Worm (Caenorhabditis elegans) whole organism, L3 larva: Measurements from ENCODE around the gene mdt-30.

Experiments
- R02D3.7 ChIP-seq: fragments of 150-350 bp; optimal IDR thresholded peaks from 2 replicates; lab custom pipeline; 2014; ENCODE audit warnings: missing biosample characterization, missing genetic modification characterization
- ZK546.5 ChIP-seq: sonication (generic microtip); optimal IDR thresholded peaks from 2 replicates; lab custom pipeline; 2017; ENCODE audit warnings: missing biosample characterization, missing genetic modification characterization
- aly-2 ChIP-seq: fragments of 150-350 bp; optimal IDR thresholded peaks from 2 replicates; lab custom pipeline; 2014; ENCODE audit warnings: missing biosample characterization, missing genetic modification characterization
- ama-1 ChIP-seq: fragments of 150-350 bp; optimal IDR thresholded peaks from 2 replicates; lab custom pipeline; 2018
- ceh-16 ChIP-seq: sonication (generic microtip); optimal IDR thresholded peaks from 2 replicates; lab custom pipeline; 2017; ENCODE audit warnings: missing biosample characterization, missing genetic modification characterization
- ceh-28 ChIP-seq: fragments of 150-350 bp; optimal IDR thresholded peaks from 2 replicates; lab custom pipeline; 2014; ENCODE audit warnings: missing biosample characterization, missing genetic modification reagents, missing genetic modification characterization
- ceh-9 ChIP-seq: sonication (generic microtip); optimal IDR thresholded peaks from 2 replicates; lab custom pipeline; 2018; ENCODE audit warnings: missing biosample characterization, missing genetic modification characterization
- daf-12 ChIP-seq: fragments of 150-350 bp; optimal IDR thresholded peaks from 2 replicates; lab custom pipeline; 2014; ENCODE audit warnings: missing biosample characterization, missing genetic modification reagents, missing genetic modification characterization
- egl-27 ChIP-seq: sonication (generic microtip); optimal IDR thresholded peaks from 4 replicates; lab custom pipeline; 2017; ENCODE audit warnings: missing biosample characterization, missing genetic modification reagents, missing genetic modification characterization
- elt-1 ChIP-seq: fragments of 150-350 bp; optimal IDR thresholded peaks from 2 replicates; lab custom pipeline; 2014; ENCODE audit warnings: missing biosample characterization, missing genetic modification characterization
- elt-2 ChIP-seq: sonication (generic microtip); optimal IDR thresholded peaks from 2 replicates; lab custom pipeline; 2016; ENCODE audit warnings: missing genetic modification reagents, mild to moderate bottlenecking, missing genetic modification characterization, missing compliant biosample characterization
- elt-3 ChIP-seq, 3 experiments: fragments of 150-350 bp in 1 of 3; sonication (generic microtip) in 2 of 3; optimal IDR thresholded peaks; 2 replicates in 2 of 3; 4 replicates in 1 of 3; lab custom pipeline; 2014 to 2017; ENCODE audit warnings: missing biosample characterization in 3 of 3, missing genetic modification characterization in 3 of 3
- eor-1 ChIP-seq, 2 experiments: fragments of 150-350 bp; optimal IDR thresholded peaks; 2 replicates each; lab custom pipeline; 2014 to 2018; ENCODE audit warnings: missing biosample characterization in 2 of 2, missing genetic modification characterization in 2 of 2
- fkh-10 ChIP-seq: sonication (generic microtip); optimal IDR thresholded peaks from 2 replicates; lab custom pipeline; 2017; ENCODE audit warnings: missing biosample characterization, missing genetic modification reagents, missing genetic modification characterization
- fkh-2 ChIP-seq: fragments of 150-350 bp; optimal IDR thresholded peaks from 2 replicates; lab custom pipeline; 2014; ENCODE audit warnings: missing biosample characterization, missing genetic modification reagents, missing genetic modification characterization
- fos-1 ChIP-seq: fragments of 150-350 bp; optimal IDR thresholded peaks from 2 replicates; lab custom pipeline; 2014; ENCODE audit warnings: missing biosample characterization, missing genetic modification characterization
- jun-1 ChIP-seq: fragments of 150-350 bp; optimal IDR thresholded peaks from 2 replicates; lab custom pipeline; 2014; ENCODE audit warnings: missing biosample characterization, missing genetic modification reagents, missing genetic modification characterization
- lin-15B ChIP-seq: fragments of 150-350 bp; optimal IDR thresholded peaks from 2 replicates; lab custom pipeline; 2014; ENCODE audit warnings: missing biosample characterization, missing genetic modification characterization
- lin-39 ChIP-seq: fragments of 150-350 bp; optimal IDR thresholded peaks from 2 replicates; lab custom pipeline; 2018; ENCODE audit warnings: missing biosample characterization, missing genetic modification reagents, missing genetic modification characterization
- lsy-12 ChIP-seq: sonication (generic microtip); optimal IDR thresholded peaks from 2 replicates; lab custom pipeline; 2016; ENCODE audit warnings: mild to moderate bottlenecking, missing genetic modification characterization, missing compliant biosample characterization
- mdl-1 ChIP-seq: fragments of 150-350 bp; optimal IDR thresholded peaks from 2 replicates; lab custom pipeline; 2014; ENCODE audit warnings: missing biosample characterization, missing genetic modification characterization
- mml-1 ChIP-seq: fragments of 150-350 bp; sonication (generic microtip); optimal IDR thresholded peaks from 3 replicates; lab custom pipeline; 2014; ENCODE audit warnings: missing biosample characterization, missing genetic modification characterization
- nfya-1 ChIP-seq: sonication (generic microtip); optimal IDR thresholded peaks from 2 replicates; lab custom pipeline; 2017; ENCODE audit warnings: missing genetic modification characterization, mild to moderate bottlenecking, missing compliant biosample characterization, antibody characterized with exemption, moderate library complexity; ENCODE audit not compliant: insufficient read depth
- nhr-11 ChIP-seq: fragments of 150-350 bp; optimal IDR thresholded peaks from 2 replicates; lab custom pipeline; 2014; ENCODE audit warnings: missing biosample characterization, missing genetic modification characterization
- nhr-12 ChIP-seq: fragments of 150-350 bp; optimal IDR thresholded peaks from 2 replicates; lab custom pipeline; 2014; ENCODE audit warnings: missing biosample characterization, missing genetic modification characterization
- nhr-23 ChIP-seq: fragments of 150-350 bp; optimal IDR thresholded peaks from 2 replicates; lab custom pipeline; 2014; ENCODE audit warnings: missing biosample characterization, missing genetic modification reagents, missing genetic modification characterization
- nhr-43 ChIP-seq: sonication (generic microtip); optimal IDR thresholded peaks from 2 replicates; lab custom pipeline; 2016; ENCODE audit warnings: mild to moderate bottlenecking, missing genetic modification characterization, missing compliant biosample characterization; ENCODE audit not compliant: poor library complexity, severe bottlenecking
- nhr-67 ChIP-seq: fragments of 150-350 bp; optimal IDR thresholded peaks from 2 replicates; lab custom pipeline; 2014; ENCODE audit warnings: missing biosample characterization, missing genetic modification characterization
- nhr-76 ChIP-seq: fragments of 150-350 bp; sonication (generic microtip); optimal IDR thresholded peaks from 5 replicates; lab custom pipeline; 2014; ENCODE audit warnings: missing biosample characterization, missing genetic modification characterization
- nhr-77 ChIP-seq: fragments of 150-350 bp; optimal IDR thresholded peaks from 2 replicates; lab custom pipeline; 2014; ENCODE audit warnings: missing biosample characterization, missing genetic modification characterization
- pha-4 ChIP-seq: fragments of 150-350 bp; optimal IDR thresholded peaks from 2 replicates; lab custom pipeline; 2014; ENCODE audit warnings: missing biosample characterization, missing genetic modification reagents, missing genetic modification characterization
- pqm-1 ChIP-seq: fragments of 150-350 bp; optimal IDR thresholded peaks from 2 replicates; lab custom pipeline; 2017; ENCODE audit warnings: missing biosample characterization, missing genetic modification characterization, inconsistent platforms
- sea-2 ChIP-seq: fragments of 150-350 bp; sonication (generic microtip); optimal IDR thresholded peaks from 4 replicates; lab custom pipeline; 2014; ENCODE audit warnings: missing biosample characterization, missing genetic modification reagents, missing genetic modification characterization
- tbx-2 ChIP-seq: sonication (generic microtip); optimal IDR thresholded peaks from 2 replicates; lab custom pipeline; 2016; ENCODE audit warnings: mild to moderate bottlenecking, missing genetic modification characterization, missing compliant biosample characterization
- unc-39 ChIP-seq: sonication (generic microtip); optimal IDR thresholded peaks from 4 replicates; lab custom pipeline; 2017; ENCODE audit warnings: missing biosample characterization, missing genetic modification characterization
- unc-62 ChIP-seq: fragments of 150-350 bp; sonication (generic microtip); optimal IDR thresholded peaks from 4 replicates; lab custom pipeline; 2014; ENCODE audit warnings: missing biosample characterization, missing genetic modification reagents, missing genetic modification characterization
- ztf-4 ChIP-seq: fragments of 150-350 bp; optimal IDR thresholded peaks from 2 replicates; lab custom pipeline; 2014; ENCODE audit warnings: missing biosample characterization, missing genetic modification characterization

mdt-30 gene

DNA sequence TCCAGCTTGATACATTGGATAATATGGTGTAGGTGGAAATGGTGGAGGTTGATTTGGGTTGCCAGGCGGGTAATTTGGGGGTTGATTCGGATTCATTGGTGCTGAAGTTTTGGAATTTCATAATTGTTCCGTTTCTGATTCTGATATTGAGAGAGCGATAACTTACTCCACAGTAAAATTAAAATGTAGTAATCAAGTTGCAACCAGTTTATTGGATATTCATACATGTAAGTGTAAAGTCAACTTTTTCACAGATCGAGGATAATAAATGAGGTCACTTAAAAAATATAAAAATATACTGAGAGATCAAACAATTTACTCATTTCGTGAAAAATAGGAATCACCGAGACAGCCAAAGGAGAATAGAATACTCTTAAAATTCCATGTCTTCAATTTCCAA lies at the start of gene mdt-30:
Gene mdt-30 (minus strand): TSS at position 101 of the 400 bp plus-strand sequence.
- TF ChIP-seq daf-12 (tag; lab: Kevin White, UChicago): no peak
- TF ChIP-seq nhr-43 (tag; lab: Kevin White, UChicago): no peak
- TF ChIP-seq ztf-4 (tag; lab: Kevin White, UChicago): no peak
- TF ChIP-seq egl-27 (tag; lab: Kevin White, UChicago): no peak
- no peak for TF ChIP-seq ceh-16 (tag; lab: Kevin White, UChicago)
- TF ChIP-seq ama-1: no peak
- no peak for TF ChIP-seq unc-39 (tag; lab: Kevin White, UChicago)
- TF ChIP-seq lin-39 (tag; lab: Kevin White, UChicago): no peak
- TF ChIP-seq unc-62 (GFP tag; lab: Kevin White, UChicago): no peak
- no peak for TF ChIP-seq nhr-76
- TF ChIP-seq nhr-12 (tag; lab: Kevin White, UChicago): no peak
- no peak for TF ChIP-seq eor-1 (tag; optimal IDR thresholded peaks at IDR 0.05; lab: Kevin White, UChicago)
- no peak for TF ChIP-seq lsy-12 (tag; lab: Kevin White, UChicago)
- TF ChIP-seq mdl-1 (tag; lab: Kevin White, UChicago): no peak
- no peak for TF ChIP-seq fkh-10 (GFP tag; lab: Kevin White, UChicago)
- no peak for TF ChIP-seq ceh-9
- TF ChIP-seq ceh-28 (tag; lab: Kevin White, UChicago): no peak

DNA sequence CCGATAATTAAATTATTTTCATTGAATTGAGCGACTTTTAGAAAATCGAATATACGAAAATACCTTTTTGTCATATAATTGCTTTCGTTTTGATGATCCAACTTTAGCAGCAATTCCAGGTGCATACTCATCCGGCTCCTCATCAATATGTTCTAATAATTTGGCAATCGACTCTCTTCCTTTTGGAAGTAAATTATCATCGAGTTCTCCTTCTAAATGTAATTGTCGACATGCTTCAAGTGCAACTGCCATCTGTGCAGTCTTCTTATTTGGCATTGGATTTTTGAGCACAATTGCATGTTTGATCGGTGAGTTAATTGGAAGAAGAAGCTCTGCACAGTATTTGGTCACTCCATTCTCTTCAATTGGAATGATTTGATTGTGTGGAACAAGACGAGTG lies 49.3 kb upstream of the mdt-30 start:
- no peak for TF ChIP-seq R02D3.7 (tag; lab: Kevin White, UChicago)
- no peak for TF ChIP-seq nhr-23 (tag; lab: Kevin White, UChicago)
- no peak for TF ChIP-seq fkh-2 (tag; lab: Kevin White, UChicago)
- no peak for TF ChIP-seq jun-1 (tag; lab: Kevin White, UChicago)
- no peak for TF ChIP-seq nhr-43 (tag; lab: Kevin White, UChicago)
- no peak for TF ChIP-seq elt-1 (tag; lab: Kevin White, UChicago)

DNA sequence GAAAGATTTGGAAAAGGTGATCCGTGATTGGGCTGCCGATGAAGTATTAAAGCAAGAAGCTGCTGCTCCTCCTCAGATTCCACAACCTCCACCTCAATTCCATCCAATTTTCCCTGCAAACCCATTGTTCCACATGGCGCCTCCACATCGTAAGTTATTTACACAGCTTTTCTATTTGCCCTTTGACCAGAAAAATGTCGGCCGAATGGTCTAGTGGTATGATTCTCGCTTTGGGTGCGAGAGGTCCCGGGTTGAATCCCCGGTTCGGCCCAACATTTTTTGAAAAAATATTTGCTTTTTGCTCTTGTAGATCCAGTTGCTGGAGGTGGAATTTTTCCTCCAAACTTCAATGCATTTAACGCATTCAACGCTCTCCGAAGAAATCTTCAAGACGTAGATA lies 41.4 kb upstream of the mdt-30 start:
- TF ChIP-seq ceh-16 (tag; lab: Kevin White, UChicago) (no peak), nhr-77 (tag; lab: Kevin White, UChicago) (no peak), nhr-43 (tag; lab: Kevin White, UChicago) (no peak), mdl-1 (tag; lab: Kevin White, UChicago) (no peak), mml-1 (no peak), elt-2 (no peak), lsy-12 (tag; lab: Kevin White, UChicago) (no peak), pqm-1 (no peak)

DNA sequence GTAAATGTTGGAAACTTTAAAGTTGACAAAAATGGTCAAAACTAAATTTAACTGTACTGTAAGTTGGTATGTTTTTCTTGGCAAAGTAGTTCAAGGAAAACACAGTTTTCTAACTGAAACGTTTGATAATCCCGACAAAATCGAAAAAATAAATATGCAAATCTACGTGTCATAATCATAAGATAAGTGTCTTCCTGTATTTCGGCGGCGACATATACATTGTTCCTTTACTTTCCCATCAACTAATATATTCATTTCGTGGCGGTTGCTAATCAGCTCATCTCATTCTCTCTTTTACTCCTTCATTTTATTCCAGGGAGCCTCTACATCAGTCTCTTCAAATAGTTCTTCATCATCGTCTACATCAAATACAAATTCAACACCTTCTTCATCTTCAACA lies 40.0 kb upstream of the mdt-30 start:
- TF ChIP-seq nhr-67 (tag; lab: Kevin White, UChicago) (no peak), sea-2 (no peak), ceh-9 (no peak), nhr-23 (tag; lab: Kevin White, UChicago) (no peak), elt-3 (tag; optimal IDR thresholded peaks at IDR 0.05; lab: Kevin White, UChicago) (no peak), daf-12 (tag; lab: Kevin White, UChicago) (no peak), ztf-4 (tag; lab: Kevin White, UChicago) (no peak), ZK546.5 (tag; lab: Kevin White, UChicago) (no peak), nhr-43 (tag; lab: Kevin White, UChicago) (no peak), fkh-10 (GFP tag; lab: Kevin White, UChicago) (no peak), nhr-76 (no peak), fos-1 (no peak), aly-2 (tag; lab: Kevin White, UChicago) (no peak), fkh-2 (tag; lab: Kevin White, UChicago) (no peak), ceh-28 (tag; lab: Kevin White, UChicago) (no peak), jun-1 (tag; lab: Kevin White, UChicago) (no peak), tbx-2 (tag; lab: Kevin White, UChicago) (no peak), lin-15B (tag; lab: Kevin White, UChicago) (no peak)

DNA sequence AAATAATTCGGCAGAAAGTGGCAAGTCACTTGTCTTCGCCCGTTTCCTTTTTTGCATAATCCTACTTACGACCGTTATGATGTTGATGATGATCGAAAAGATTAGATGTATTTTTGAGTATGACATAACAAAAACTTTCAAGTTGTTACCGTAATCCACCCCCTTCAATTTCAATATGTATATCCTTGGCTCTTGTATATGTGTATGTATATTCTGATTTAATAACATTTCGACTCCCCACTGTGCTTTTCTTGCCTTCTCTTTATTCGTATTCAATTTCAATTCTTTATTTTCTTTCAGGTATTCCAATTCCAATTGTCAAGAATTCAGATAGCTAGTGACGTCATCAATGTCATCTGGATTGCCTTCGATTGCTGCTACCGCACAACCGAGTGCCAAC lies 39.1 kb upstream of the mdt-30 start, which contains the start of gene pros-1:
Gene pros-1 (plus strand): TSS at position 301 of the 400 bp plus-strand sequence.
- no peak for TF ChIP-seq elt-2
- no peak for TF ChIP-seq lsy-12 (tag; lab: Kevin White, UChicago)
- no peak for TF ChIP-seq nfya-1
- no peak for TF ChIP-seq nhr-43 (tag; lab: Kevin White, UChicago)
- TF ChIP-seq pha-4 (tag; lab: Kevin White, UChicago): no peak
- no peak for TF ChIP-seq nhr-23 (tag; lab: Kevin White, UChicago)
- TF ChIP-seq elt-1 (tag; lab: Kevin White, UChicago): no peak
- TF ChIP-seq nhr-11 (tag; lab: Kevin White, UChicago): no peak
